Fruit fly (Drosophila melanogaster) ovary, adult (tissue): ENCODE data around the gene Osi3.

Experiments
- CG17801 ChIP-seq: fragments of 200-800 bp; optimal IDR thresholded peaks from 2 replicates; lab custom pipeline; 2019; ENCODE audit warnings: missing biosample characterization, mild to moderate bottlenecking, missing genetic modification characterization, moderate library complexity; ENCODE audit not compliant: partially characterized antibody

Osi3 gene

DNA sequence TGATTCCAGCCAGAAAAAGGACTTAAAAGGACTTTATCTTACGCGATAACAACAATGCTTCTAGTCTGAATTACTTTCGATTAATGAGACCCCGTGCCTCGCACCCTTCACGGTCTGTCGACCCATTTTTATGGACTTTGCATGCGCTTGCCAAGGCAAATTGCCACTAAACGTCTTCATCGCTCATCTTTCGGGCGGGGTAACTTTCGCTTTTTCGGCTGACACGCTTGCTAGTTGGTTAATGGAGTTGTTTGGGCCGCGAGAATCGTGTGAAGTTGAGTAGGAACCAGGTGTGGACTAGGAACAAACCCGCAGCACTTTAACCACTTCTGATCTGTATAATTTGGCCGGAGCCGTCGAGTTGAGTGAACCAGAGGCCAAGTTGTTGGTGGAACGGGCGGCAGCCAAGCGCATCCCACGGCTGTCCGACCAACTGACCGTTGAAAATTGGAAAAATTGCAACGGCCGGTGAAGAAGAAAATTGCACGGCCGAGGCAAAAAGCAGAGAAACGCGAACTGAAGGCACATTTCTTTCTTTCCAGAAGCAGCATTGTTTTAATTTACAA, 11.4 kb downstream of the Osi3 start, which contains the start of gene Osi5:
Gene Osi5 (plus strand): TSS at position 516 of the 566 bp plus-strand sequence.
- TF ChIP-seq CG17801 (GFP tag; lab: Kevin White, UChicago): no peak

DNA sequence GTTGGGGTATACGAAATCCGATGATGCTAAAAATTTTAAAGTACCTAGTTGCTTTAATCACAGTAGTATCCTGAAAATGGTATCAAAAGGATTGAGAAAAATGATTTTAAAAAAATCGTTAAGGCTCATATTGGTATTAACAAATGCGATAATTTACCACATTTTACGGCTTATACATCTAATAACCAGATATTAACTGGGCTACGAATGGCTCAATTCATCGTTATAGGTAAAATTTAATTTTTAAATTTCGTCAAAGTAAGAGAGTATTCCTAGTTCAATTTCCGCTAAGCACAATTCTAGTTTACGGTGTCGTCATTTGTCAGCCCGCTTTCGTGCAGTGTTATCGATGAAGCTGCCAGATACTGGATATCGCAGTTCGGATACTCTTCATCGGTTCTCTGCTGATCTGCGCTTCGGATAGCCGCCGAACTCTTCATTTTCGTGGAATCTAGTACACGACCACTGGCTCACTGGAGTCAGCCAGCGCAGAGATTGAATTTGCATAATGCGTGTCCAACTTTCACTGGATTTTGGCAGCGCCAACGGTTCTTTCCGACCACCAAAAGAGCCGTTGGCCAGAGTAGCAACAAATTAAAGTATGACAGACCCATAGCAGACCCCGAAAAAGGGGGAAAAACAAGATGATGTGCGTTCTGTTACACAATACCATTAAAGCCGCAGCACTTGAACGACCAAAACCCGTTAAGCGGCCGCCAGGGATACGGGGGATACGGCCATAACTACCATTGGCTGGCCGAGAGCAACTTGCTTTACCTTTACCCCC, 13.6 kb downstream of the Osi3 start:
- TF ChIP-seq CG17801 (GFP tag; lab: Kevin White, UChicago): no peak

DNA sequence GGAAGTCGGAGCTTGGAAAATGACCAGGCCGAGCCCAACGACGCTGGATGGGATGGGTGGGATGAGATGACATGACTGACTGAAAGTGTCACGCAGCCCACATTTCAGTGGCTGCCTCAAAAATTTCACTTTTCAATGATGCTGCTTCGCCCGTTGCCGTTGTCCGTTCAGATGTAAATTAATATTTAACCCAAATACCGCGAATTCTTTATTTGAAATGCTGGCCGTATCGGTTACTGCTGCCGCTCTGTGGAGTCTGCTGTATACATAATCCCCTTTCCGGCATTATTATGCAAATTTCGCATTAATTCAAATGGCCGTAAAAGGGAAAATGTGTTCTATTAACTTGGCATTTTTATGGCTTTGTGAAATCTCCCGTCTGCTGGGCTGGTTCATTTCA, 14.7 kb downstream of the Osi3 start:
- no peak for TF ChIP-seq CG17801 (GFP tag; lab: Kevin White, UChicago)

DNA sequence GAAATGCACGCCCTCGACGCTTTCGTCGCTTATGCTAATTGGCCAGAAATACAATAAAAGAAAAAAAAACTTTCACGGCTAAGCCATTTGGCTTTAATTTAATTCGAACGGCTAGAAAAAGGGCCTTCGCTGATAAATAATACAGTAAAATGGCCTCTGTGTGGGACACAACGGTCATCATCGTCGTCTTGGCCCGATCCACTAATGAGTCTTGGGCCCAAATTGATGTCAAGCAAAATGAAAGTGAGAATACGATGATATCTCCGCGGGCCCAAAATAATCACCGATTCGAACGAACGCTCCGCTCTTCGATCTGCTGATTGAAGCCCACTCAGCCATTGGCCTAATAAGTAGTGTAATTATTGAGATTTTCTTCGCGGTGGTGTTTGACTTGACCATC, 15.8 kb downstream of the Osi3 start:
- no peak for TF ChIP-seq CG17801 (GFP tag; lab: Kevin White, UChicago)

DNA sequence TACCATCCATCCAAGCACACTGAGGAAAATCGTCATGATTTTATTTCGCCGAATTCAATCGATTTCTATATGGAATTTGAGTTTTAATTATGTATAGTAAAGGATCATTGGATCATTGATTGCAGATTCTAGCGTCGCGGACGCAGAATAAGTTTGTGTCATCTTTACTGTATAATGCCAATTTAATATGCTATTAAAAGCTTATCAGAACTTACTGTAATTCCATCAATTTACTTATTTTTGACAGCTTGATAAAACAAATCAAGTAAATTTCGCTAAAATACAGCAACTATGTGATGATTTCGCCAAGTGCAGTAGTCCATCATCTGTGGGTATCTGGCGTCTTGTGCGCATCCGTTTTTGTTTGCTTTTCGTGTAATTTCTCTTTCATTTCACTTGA, 17.5 kb downstream of the Osi3 start:
- no peak for TF ChIP-seq CG17801 (GFP tag; lab: Kevin White, UChicago)

DNA sequence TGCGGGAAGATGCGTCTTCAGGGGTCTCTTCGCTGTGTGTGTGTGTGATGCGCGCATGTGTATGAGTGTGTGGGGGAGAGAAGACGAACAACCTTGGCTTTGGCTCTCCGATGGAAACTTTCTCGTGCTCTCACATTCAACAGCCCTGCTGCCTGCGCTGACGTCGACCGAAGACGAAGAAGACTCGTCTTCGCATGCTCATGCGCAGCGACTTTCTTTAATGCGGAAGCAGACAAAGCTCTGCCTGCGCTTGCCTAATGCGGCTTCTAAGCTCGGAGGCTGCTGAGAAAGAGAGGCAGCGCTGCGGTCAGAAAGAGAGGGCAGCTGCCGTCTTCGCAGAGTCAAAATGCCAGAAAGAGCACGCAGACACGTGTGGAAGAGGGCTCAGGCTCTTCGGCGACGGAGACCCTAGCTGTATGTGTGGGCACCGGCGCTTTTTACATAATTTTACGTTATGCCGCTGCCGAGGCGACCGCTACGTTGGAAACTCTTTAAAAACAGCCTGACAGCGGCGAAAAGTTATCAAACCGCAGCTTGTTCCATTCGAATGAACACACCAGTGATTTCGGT, 18.6 kb downstream of the Osi3 start, which contains the start of gene Osi6:
Gene Osi6 (plus strand): TSS at position 520 of the 570 bp plus-strand sequence.
- no peak for TF ChIP-seq CG17801 (GFP tag; lab: Kevin White, UChicago)

DNA sequence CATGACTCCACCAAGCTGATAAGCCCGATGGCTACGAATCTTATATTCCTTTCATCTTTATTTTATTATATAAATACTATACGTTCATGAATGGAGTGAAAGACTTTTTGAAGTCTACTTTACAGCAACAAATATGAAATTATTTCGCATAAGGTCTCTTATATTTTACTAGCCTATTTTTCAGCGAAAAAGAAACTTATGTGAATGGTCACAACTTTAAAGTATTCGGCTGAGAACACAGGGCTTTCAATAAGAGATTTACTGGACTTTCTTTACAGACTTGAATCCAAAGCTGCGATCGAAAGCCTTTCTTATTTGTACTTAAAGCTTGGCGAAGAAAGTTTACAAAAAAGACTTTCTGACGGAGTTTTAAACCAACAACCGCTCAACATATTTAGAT, 23.3 kb downstream of the Osi3 start:
- no peak for TF ChIP-seq CG17801 (GFP tag; lab: Kevin White, UChicago)

DNA sequence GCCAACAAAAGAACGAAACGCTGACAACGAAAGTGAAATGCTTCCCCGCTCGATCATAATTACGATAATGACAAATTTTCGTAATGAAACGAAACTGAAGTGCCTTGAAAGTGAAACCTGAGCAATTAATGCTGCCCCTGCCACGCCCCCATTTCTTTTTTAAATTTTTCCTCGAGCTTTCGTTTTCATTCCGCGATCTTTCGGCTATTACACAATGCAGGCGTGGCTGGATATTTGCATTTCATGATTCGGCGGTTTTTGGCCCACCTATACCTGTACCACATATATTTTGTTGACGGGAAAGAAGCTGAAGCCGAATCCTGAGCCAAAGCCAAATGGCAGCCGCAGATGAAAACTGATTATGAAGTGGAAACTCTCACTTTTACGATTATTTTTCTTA, 24.6 kb downstream of the Osi3 start:
- TF ChIP-seq CG17801 (GFP tag; lab: Kevin White, UChicago): no peak

DNA sequence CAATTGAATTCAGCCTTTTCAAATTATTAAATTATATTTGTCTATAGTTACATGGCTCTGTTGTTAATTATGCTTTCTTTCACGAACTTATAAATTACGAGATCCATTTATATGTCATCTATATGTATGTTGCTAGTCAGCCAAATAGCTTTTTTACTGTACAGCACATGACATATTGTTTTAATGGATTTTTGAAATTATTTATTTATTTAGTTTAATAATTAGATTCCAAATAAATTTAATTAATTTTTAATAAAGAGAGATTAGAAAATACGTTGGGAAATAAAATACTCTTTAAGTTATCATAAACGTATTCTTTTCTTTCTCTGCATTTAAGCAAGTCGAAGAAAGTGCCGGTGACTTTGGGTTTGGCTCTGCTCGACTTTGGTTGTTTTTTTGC, 25.7 kb downstream of the Osi3 start:
- no peak for TF ChIP-seq CG17801 (GFP tag; lab: Kevin White, UChicago)

DNA sequence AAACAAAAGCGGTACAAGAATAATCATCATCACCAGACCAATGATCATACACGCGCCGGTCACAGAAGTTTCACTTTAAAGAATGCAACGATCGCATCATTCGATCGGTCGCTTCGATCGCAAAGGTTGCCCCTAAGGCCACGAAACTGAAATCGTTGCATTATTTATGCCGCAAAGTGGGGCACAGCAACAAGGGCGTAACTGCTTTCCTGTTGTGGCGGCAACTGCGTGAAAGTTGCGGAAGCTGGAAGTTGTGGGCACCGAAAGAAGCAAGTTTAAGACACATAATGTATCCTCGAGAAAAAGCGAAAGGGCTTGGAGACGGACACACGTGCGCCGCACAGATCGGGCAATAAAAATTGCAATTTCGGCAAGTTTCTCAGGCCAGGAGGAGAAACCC, 28.4 kb downstream of the Osi3 start:
- TF ChIP-seq CG17801 (GFP tag; lab: Kevin White, UChicago): no peak

DNA sequence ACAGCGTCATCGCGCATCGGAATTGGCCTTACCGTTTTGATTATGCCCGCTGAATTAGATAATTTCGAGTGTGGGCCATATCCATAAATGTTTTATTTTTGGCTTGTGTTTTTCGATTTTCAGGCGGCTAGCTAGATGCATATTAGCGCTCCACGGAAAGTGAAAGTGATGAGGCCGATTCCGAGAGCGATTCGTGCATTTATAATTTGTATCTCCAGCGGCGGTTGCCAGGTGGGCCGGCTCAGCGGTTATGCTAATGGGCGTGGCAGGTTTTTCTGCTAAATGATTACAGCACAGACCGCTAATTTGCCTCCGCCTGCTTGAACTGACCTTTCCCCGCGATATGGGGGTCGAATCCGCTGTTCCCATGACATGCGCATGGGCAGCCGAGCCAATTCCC, 29.4 kb downstream of the Osi3 start:
- no peak for TF ChIP-seq CG17801 (GFP tag; lab: Kevin White, UChicago)

DNA sequence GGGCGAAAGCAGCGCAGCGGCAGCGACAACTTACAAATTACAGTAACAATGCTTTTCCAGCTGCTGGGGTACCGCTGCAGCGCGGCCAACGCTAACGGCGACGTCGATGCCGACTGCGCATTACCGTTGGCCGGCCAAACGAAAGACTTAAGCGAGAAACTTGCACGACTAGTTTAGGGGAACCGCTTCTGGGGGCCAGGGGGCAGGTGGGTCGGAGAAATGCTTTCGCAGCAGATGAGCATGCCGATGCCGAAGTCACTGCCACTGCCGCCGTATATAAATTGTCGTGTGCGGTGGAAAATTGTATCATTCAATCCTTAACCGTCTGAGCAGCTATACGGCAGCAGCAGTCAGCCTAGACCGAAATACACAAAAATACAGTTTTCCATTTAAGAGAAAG, 33.1 kb downstream of the Osi3 start, which contains the start of gene Osi7:
Gene Osi7 (plus strand): TSS at position 301 of the 400 bp plus-strand sequence.
- TF ChIP-seq CG17801 (GFP tag; lab: Kevin White, UChicago): no peak

DNA sequence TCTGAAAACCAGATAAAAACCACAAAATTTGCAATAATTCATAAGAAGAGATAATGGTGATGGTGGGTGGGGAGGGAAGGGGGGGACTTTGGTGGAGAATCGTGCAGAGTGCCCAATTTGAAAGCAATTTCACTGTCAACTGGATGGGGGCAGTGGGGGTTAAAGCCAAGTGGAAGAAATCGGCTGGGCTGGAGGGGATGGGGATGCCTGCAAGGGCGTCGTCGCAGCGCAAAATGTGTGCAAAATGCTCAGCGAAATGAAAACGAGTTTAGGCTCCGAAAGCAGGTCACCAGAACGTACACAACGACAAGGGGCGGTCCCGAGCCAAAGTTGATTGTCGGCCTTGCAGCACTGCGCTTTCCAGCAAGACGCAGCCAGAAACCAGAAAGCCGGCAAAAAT, 37.2 kb downstream of the Osi3 start:
- no peak for TF ChIP-seq CG17801 (GFP tag; lab: Kevin White, UChicago)

DNA sequence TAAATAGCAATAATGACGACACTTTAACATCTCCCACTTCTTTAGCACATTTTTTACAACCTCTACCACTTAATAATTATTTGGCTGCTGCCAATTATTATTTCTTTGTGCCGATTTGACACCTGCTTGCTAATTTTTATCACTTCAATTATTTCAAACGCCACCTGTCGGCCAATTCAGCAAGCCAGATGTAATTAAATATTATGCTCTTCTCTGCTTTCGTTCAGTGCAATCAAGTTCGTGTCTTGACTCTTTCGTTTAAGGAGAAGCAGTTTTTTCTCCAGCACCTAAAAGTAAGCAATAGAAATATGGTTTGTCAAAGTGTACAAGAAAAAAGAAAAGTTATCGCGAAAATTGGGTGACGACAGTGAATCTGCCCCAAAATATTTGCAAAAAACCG, 38.8 kb downstream of the Osi3 start:
- TF ChIP-seq CG17801 (GFP tag; lab: Kevin White, UChicago): no peak

DNA sequence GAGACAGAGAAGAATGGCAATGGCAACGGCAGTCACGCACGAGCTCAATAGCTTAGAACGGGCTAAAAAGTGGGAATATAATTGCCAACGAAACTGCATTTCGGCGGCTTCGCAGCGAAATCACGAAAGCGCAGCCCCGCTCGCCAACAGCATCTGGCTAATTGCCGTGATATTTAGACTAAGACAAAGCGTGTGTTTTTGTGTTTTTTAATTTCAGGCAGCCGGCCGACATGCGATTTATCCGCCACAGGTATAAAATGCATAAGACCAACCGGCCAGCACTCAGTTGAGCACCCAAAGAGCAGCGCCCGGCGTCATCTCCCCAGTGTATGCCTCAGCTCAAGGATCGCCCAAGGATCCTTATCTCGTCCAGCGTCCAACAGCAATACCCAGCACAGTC, 39.2 kb downstream of the Osi3 start, which contains the start of gene Osi8:
Gene Osi8 (plus strand): TSS at position 301 of the 400 bp plus-strand sequence.
- TF ChIP-seq CG17801 (GFP tag; lab: Kevin White, UChicago): no peak

DNA sequence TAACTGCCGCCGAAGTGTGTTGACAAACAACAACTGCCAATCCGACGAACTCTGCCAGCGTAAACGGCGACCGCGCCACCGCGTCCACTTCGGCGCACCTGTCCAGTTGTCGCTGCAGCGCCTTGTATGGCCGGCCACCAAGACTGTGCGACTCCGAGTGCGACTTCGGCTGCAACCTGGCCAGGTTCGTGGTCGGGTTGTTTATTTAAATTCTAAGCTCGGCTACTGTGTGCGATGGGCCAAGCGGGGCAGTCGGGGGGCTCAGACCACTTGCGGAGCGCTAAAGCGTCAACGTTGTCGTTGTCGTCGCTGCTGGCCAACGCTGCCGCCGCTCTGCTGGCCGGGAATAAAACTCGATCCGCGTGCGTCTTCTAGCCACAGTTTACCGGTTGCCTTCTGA, 44.2 kb downstream of the Osi3 start, which contains the start of gene Osi9:
Gene Osi9 (plus strand): TSS at position 375 of the 400 bp plus-strand sequence.
- TF ChIP-seq CG17801 (GFP tag; lab: Kevin White, UChicago): no peak
